Fruit fly (Drosophila melanogaster): ENCODE results near the gene r.

DNA sequence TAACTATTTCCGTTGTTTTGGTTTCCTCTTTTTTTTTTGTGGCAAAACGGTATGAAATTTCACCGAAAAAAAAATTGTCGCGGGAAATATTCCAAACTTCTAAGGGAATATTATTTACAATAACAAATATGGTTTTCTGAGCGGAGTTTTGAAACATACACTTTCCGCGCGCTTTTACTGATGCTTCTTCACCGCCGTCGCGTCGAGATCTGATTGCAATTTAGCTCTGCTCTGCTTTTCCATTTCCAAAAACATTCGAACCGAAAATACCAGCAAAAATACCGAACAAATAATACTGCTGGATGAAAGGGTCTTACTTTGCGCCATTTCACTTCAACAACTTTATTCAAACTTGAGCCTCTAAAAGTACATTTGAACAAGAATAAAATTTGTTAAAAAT, 39.8 kb downstream of the r start, which contains the start of gene Septin4:
- TF ChIP-seq CTCF (optimal IDR thresholded peaks at IDR 0.05), result no peak
- TF ChIP-seq CG8478 (optimal IDR thresholded peaks at IDR 0.05), result no peak
